Worm (Caenorhabditis elegans): Measurements from ENCODE around the gene C18E9.5.

Gene C18E9.5

ce11 chrII:8962206-8962605, 7.6 kb upstream of the C18E9.5 start (continued):
- TF ChIP-seq lin-35 (GFP tag; optimal IDR thresholded peaks at IDR 0.05) (peak in 1 of 2 experiments; percentile 24), tbx-2 (tag; optimal IDR thresholded peaks at IDR 0.05) (no peak), skn-1 (tag; optimal IDR thresholded peaks at IDR 0.05) (no peak), efl-3 (GFP tag; optimal IDR thresholded peaks at IDR 0.05) (no peak), efl-1 (optimal IDR thresholded peaks at IDR 0.05) (peak; percentile 9 to 12), efl-1 (GFP tag; optimal IDR thresholded peaks at IDR 0.05 in 1 of 2) (peak in 1 of 2 experiments; percentile 54), lin-14 (GFP tag; optimal IDR thresholded peaks at IDR 0.05) (peak; percentile 94), hlh-4 (tag; optimal IDR thresholded peaks at IDR 0.05) (no peak), aly-2 (tag; optimal IDR thresholded peaks at IDR 0.05) (peak; percentile 53)

- TF ChIP-seq jun-1 (tag; optimal IDR thresholded peaks at IDR 0.05) (no peak), mdl-1 (tag; optimal IDR thresholded peaks at IDR 0.05) (no peak), unc-130 (tag; optimal IDR thresholded peaks at IDR 0.05) (no peak)
Measured at ce11 chrII:8964049-8964448, 5.7 kb upstream of the C18E9.5 start, which contains the start of gene sftd-3. sftd-3 (minus strand) TSS chrII:8964149.

- peak; percentile 6 for TF ChIP-seq tbx-2 (tag; optimal IDR thresholded peaks at IDR 0.05)
- TF ChIP-seq aly-2 (tag; optimal IDR thresholded peaks at IDR 0.05) = no peak
- no peak for TF ChIP-seq mab-9 (GFP tag; IDR thresholded peaks at IDR 0.05)
- no peak for TF ChIP-seq lin-13 (GFP tag; optimal IDR thresholded peaks at IDR 0.05)
- TF ChIP-seq ceh-63 (GFP tag; optimal IDR thresholded peaks at IDR 0.05) = no peak
- no peak for TF ChIP-seq ces-1 (GFP tag; optimal IDR thresholded peaks at IDR 0.05)
- peak; percentile 32 for TF ChIP-seq snu-23 (GFP tag; optimal IDR thresholded peaks at IDR 0.05)
- TF ChIP-seq hlh-4 (tag; optimal IDR thresholded peaks at IDR 0.05) = no peak
- TF ChIP-seq rnt-1 (tag; optimal IDR thresholded peaks at IDR 0.05) = peak; percentile 26
- peak; percentile 33 for TF ChIP-seq nhr-71 (tag; optimal IDR thresholded peaks at IDR 0.05)
- TF ChIP-seq lin-14 (GFP tag; optimal IDR thresholded peaks at IDR 0.05) = peak; percentile 50
- no peak for TF ChIP-seq unc-30 (tag; optimal IDR thresholded peaks at IDR 0.05)
- TF ChIP-seq lin-35 (GFP tag; optimal IDR thresholded peaks at IDR 0.05) = peak; percentile 59 to 79
- TF ChIP-seq nhr-28 (tag; optimal IDR thresholded peaks at IDR 0.05) = no peak
- TF ChIP-seq ztf-11 (tag; optimal IDR thresholded peaks at IDR 0.05) = no peak
- peak; percentile 66 to 67 for TF ChIP-seq efl-1 (optimal IDR thresholded peaks at IDR 0.05)
- peak; percentile 48 to 95 for TF ChIP-seq efl-1 (GFP tag; optimal IDR thresholded peaks at IDR 0.05 in 1 of 2)
- TF ChIP-seq mdl-1 (tag; optimal IDR thresholded peaks at IDR 0.05) = peak in 1 of 2 experiments; percentile 24
- TF ChIP-seq dpl-1 (GFP tag; optimal IDR thresholded peaks at IDR 0.05) = peak; percentile 38 to 66 (median 56)
- TF ChIP-seq lsy-2 (tag; optimal IDR thresholded peaks at IDR 0.05) = peak; percentile 13 to 75
- TF ChIP-seq nhr-47 (tag; optimal IDR thresholded peaks at IDR 0.05) = peak; percentile 1
- no peak for TF ChIP-seq swsn-7 (tag; optimal IDR thresholded peaks at IDR 0.05)
- peak in 2 of 3 experiments; percentile 4 to 64 for TF ChIP-seq ceh-82 (tag; optimal IDR thresholded peaks at IDR 0.05)
- TF ChIP-seq C16A3.4 (tag; optimal IDR thresholded peaks at IDR 0.05) = peak; percentile 55
- TF ChIP-seq zip-4 (GFP tag; optimal IDR thresholded peaks at IDR 0.05) = no peak
Measured at ce11 chrII:8964835-8965234, 4.9 kb upstream of the C18E9.5 start, which contains the start of the genes ndub-3 and C18E9.2. ndub-3 (minus strand) TSS chrII:8964890. C18E9.2 (plus strand) TSS chrII:8965006.

- TF ChIP-seq dpl-1 (GFP tag; optimal IDR thresholded peaks at IDR 0.05) = peak; percentile 27 to 59 (median 48)
- TF ChIP-seq unc-98 (GFP tag; IDR thresholded peaks at IDR 0.05) = no peak
- TF ChIP-seq swsn-7 (tag; optimal IDR thresholded peaks at IDR 0.05) = peak; percentile 13
- no peak for TF ChIP-seq xbp-1 (tag; optimal IDR thresholded peaks at IDR 0.05)
- peak; percentile 40 for TF ChIP-seq mep-1 (tag; optimal IDR thresholded peaks at IDR 0.05)
- no peak for TF ChIP-seq ceh-82 (tag; optimal IDR thresholded peaks at IDR 0.05)
- TF ChIP-seq skn-1 (tag; optimal IDR thresholded peaks at IDR 0.05) = peak; percentile 5
- no peak for TF ChIP-seq nhr-76 (tag; optimal IDR thresholded peaks at IDR 0.05)
- TF ChIP-seq pag-3 (tag; optimal IDR thresholded peaks at IDR 0.05; ENCODE audit: borderline replicate concordance, insufficient read depth) = no peak
- peak; percentile 3 for TF ChIP-seq nhr-20 (tag; optimal IDR thresholded peaks at IDR 0.05)
- TF ChIP-seq elt-3 (tag; optimal IDR thresholded peaks at IDR 0.05) = no peak
- peak; percentile 12 for TF ChIP-seq blmp-1 (tag; optimal IDR thresholded peaks at IDR 0.05)
- TF ChIP-seq fos-1 (tag; optimal IDR thresholded peaks at IDR 0.05) = no peak
- TF ChIP-seq alr-1 (tag; optimal IDR thresholded peaks at IDR 0.05; ENCODE audit: borderline replicate concordance) = no peak
- TF ChIP-seq C34B4.2 (tag; optimal IDR thresholded peaks at IDR 0.05) = no peak
- TF ChIP-seq tlp-1 (tag; optimal IDR thresholded peaks at IDR 0.05) = no peak
- peak; percentile 34 to 51 for TF ChIP-seq lsy-2 (tag; optimal IDR thresholded peaks at IDR 0.05)
- TF ChIP-seq efl-1 (optimal IDR thresholded peaks at IDR 0.05) = peak; percentile 49 to 51
- TF ChIP-seq efl-1 (GFP tag; optimal IDR thresholded peaks at IDR 0.05 in 1 of 2) = peak; percentile 55 to 93
- TF ChIP-seq nhr-19 (GFP tag; conservative IDR thresholded peaks at IDR 0.05) = no peak
- TF ChIP-seq elt-2 (tag; optimal IDR thresholded peaks at IDR 0.05) = no peak
- peak in 1 of 2 experiments; percentile 55 for TF ChIP-seq lin-35 (GFP tag; optimal IDR thresholded peaks at IDR 0.05)
- TF ChIP-seq dsc-1 (tag; optimal IDR thresholded peaks at IDR 0.05) = no peak
- peak; percentile 31 for TF ChIP-seq nhr-71 (tag; optimal IDR thresholded peaks at IDR 0.05)
Measured at ce11 chrII:8973516-8974043, 3.8 kb downstream of the C18E9.5 start, which contains the start of gene tomm-40. tomm-40 (minus strand) TSS chrII:8973566.
